Fruit fly (Drosophila melanogaster): ENCODE data around the gene dbf.

DNA sequence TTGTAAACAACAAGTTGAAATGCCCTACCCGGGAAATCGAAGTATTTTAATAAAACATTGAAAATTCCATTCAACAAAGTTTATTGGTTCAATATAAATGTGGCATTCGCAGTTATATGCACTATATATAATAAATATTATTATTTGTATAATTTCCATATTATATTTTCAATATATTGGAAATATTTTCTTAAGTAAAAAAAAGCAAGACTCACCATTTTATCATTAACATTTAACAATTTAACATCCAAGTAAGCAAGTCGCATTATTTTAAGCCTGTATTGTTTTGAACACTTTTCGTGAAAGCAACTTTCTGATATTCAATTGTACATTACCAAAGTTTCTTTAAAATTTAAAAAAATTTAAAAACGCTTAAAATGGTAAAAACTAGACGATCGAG lies 6.6 kb downstream of the dbf start, which contains the start of gene CG45690:
- TF ChIP-seq CG13204 (GFP tag; optimal IDR thresholded peaks at IDR 0.05) (no peak), CG9948 (tag; optimal IDR thresholded peaks at IDR 0.05) (no peak), Pif1B (GFP tag; optimal IDR thresholded peaks at IDR 0.05) (no peak), CG12605 (GFP tag; IDR thresholded peaks at IDR 0.05) (no peak), rn (GFP tag; IDR thresholded peaks at IDR 0.05) (no peak), CG15710 (tag; optimal IDR thresholded peaks at IDR 0.05) (no peak), D1 (tag; optimal IDR thresholded peaks at IDR 0.05) (no peak), CG14655 (GFP tag; optimal IDR thresholded peaks at IDR 0.05) (no peak), CG17806 (tag; optimal IDR thresholded peaks at IDR 0.05) (no peak), CG10348 (GFP tag; IDR thresholded peaks at IDR 0.05) (no peak)

All from whole organism, pupa.